Fruit fly (Drosophila melanogaster) whole organism, prepupa: Measurements from ENCODE around the gene RpS4.
A peak's percentile ranks its signal among the peaks of the same experiment; 100 is the strongest.

Experiments used
- CG10631 ChIP-seq: fragments of 200-800 bp; sonication (Bioruptor generic); optimal IDR thresholded peaks from 2 replicates; lab custom pipeline; 2016; ENCODE audit warnings: missing biosample characterization, missing genetic modification characterization
- CG10669 ChIP-seq: fragments of 200-800 bp; sonication (Bioruptor generic); optimal IDR thresholded peaks from 3 replicates; lab custom pipeline; 2018; ENCODE audit warnings: missing biosample characterization, mild to moderate bottlenecking, missing genetic modification characterization, moderate library complexity
- CG11294 ChIP-seq: fragments of 200-800 bp; sonication (Bioruptor generic); IDR thresholded peaks from 2 replicates; pipeline ENCODE4 v1.3.6; 2022; ENCODE audit warnings: missing biosample characterization, missing genetic modification characterization
- CG11762 ChIP-seq: fragments of 200-800 bp; sonication (Bioruptor generic); optimal IDR thresholded peaks from 3 replicates; lab custom pipeline; 2016; ENCODE audit warnings: missing biosample characterization, missing genetic modification characterization; ENCODE audit not compliant: insufficient read depth
- CG15336 ChIP-seq: fragments of 200-800 bp; sonication (Bioruptor generic); IDR thresholded peaks from 2 replicates; pipeline ENCODE4 v1.3.6; 2022; ENCODE audit warnings: missing biosample characterization, missing genetic modification characterization
- CG16779 ChIP-seq: fragments of 200-800 bp; sonication (Bioruptor generic); optimal IDR thresholded peaks from 3 replicates; lab custom pipeline; 2017; ENCODE audit warnings: missing biosample characterization, mild to moderate bottlenecking, missing genetic modification characterization
- CG3032 ChIP-seq: fragments of 200-800 bp; optimal IDR thresholded peaks from 2 replicates; lab custom pipeline; 2019; ENCODE audit warnings: missing biosample characterization, mild to moderate bottlenecking, missing genetic modification characterization, moderate library complexity
- CG31627 ChIP-seq: fragments of 200-800 bp; sonication (Bioruptor generic); optimal IDR thresholded peaks from 3 replicates; lab custom pipeline; 2016; ENCODE audit warnings: missing biosample characterization, missing genetic modification characterization
- CG32006 ChIP-seq: fragments of 200-800 bp; sonication (Bioruptor generic); optimal IDR thresholded peaks from 3 replicates; lab custom pipeline; 2017; ENCODE audit warnings: missing biosample characterization, mild to moderate bottlenecking, missing genetic modification characterization
- CG34406 ChIP-seq: fragments of 200-800 bp; sonication (Bioruptor generic); optimal IDR thresholded peaks from 3 replicates; lab custom pipeline; 2016; ENCODE audit warnings: missing biosample characterization, missing genetic modification characterization
- CG4318 ChIP-seq: fragments of 200-800 bp; sonication (Bioruptor generic); optimal IDR thresholded peaks from 3 replicates; lab custom pipeline; 2017; ENCODE audit warnings: missing biosample characterization, mild to moderate bottlenecking, missing genetic modification characterization
- CG6163 ChIP-seq: fragments of 200-800 bp; sonication (Bioruptor generic); IDR thresholded peaks from 3 replicates; pipeline ENCODE4 v1.3.6; 2022; ENCODE audit warnings: missing biosample characterization, missing genetic modification characterization
- CG6792 ChIP-seq: fragments of 200-800 bp; sonication (Bioruptor generic); optimal IDR thresholded peaks from 3 replicates; lab custom pipeline; 2016; ENCODE audit warnings: missing biosample characterization, missing genetic modification characterization
- CG6808 ChIP-seq: fragments of 200-800 bp; sonication (Bioruptor generic); optimal IDR thresholded peaks from 3 replicates; lab custom pipeline; 2017; ENCODE audit warnings: missing biosample characterization, missing genetic modification characterization, mild to moderate bottlenecking, moderate library complexity, missing genetic modification reagents
- CG6854 ChIP-seq: fragments of 200-800 bp; sonication (Bioruptor generic); optimal IDR thresholded peaks from 2 replicates; lab custom pipeline; 2017; ENCODE audit warnings: missing biosample characterization, mild to moderate bottlenecking, missing genetic modification characterization
- CG7368 ChIP-seq: fragments of 200-800 bp; sonication (Bioruptor generic); optimal IDR thresholded peaks from 3 replicates; lab custom pipeline; 2016; ENCODE audit warnings: missing biosample characterization, missing genetic modification characterization
- CG8319 ChIP-seq: fragments of 200-800 bp; sonication (Bioruptor generic); optimal IDR thresholded peaks from 3 replicates; lab custom pipeline; 2016; ENCODE audit warnings: missing biosample characterization, missing genetic modification characterization
- CG8632 ChIP-seq: fragments of 200-800 bp; sonication (Bioruptor generic); optimal IDR thresholded peaks from 3 replicates; lab custom pipeline; 2016; ENCODE audit warnings: missing biosample characterization, missing genetic modification characterization
- CG9139 ChIP-seq: fragments of 200-800 bp; sonication (Bioruptor generic); optimal IDR thresholded peaks from 3 replicates; lab custom pipeline; 2017; ENCODE audit warnings: missing biosample characterization, mild to moderate bottlenecking, missing genetic modification characterization
- Eip78C ChIP-seq: fragments of 200-800 bp; sonication (Bioruptor generic); peaks from one replicate; lab custom pipeline; 2016; ENCODE audit warnings: missing biosample characterization, missing genetic modification characterization
- Eip93F ChIP-seq: fragments of 200-800 bp; sonication (Bioruptor generic); optimal IDR thresholded peaks from 2 replicates; lab custom pipeline; 2016; ENCODE audit warnings: missing biosample characterization, mild to moderate bottlenecking, missing genetic modification characterization
- Ets96B ChIP-seq: fragments of 200-800 bp; optimal IDR thresholded peaks from 2 replicates; lab custom pipeline; 2019; ENCODE audit warnings: missing biosample characterization, mild to moderate bottlenecking, missing genetic modification characterization, moderate library complexity
- Gug ChIP-seq: fragments of 200-800 bp; sonication (Bioruptor generic); IDR thresholded peaks from 2 replicates; pipeline ENCODE4 v1.3.6; 2022; ENCODE audit warnings: missing biosample characterization, missing genetic modification characterization
- Hr39 ChIP-seq: fragments of 200-800 bp; sonication (Bioruptor generic); optimal IDR thresholded peaks from 2 replicates; lab custom pipeline; 2016; ENCODE audit warnings: missing biosample characterization, missing genetic modification characterization
- Hr4 ChIP-seq: fragments of 200-800 bp; sonication (Bioruptor generic); optimal IDR thresholded peaks from 3 replicates; lab custom pipeline; 2016; ENCODE audit warnings: missing biosample characterization, missing genetic modification characterization
- Lpt ChIP-seq: fragments of 200-800 bp; sonication (Bioruptor generic); optimal IDR thresholded peaks from 3 replicates; lab custom pipeline; 2016; ENCODE audit warnings: missing biosample characterization, missing genetic modification characterization
- Smox ChIP-seq: fragments of 200-800 bp; sonication (Bioruptor generic); optimal IDR thresholded peaks from 3 replicates; lab custom pipeline; 2016; ENCODE audit warnings: missing biosample characterization, missing genetic modification characterization
- Sox102F ChIP-seq: fragments of 200-800 bp; sonication (Bioruptor generic); optimal IDR thresholded peaks from 2 replicates; lab custom pipeline; 2016; ENCODE audit warnings: missing biosample characterization, mild to moderate bottlenecking, missing genetic modification characterization
- Sox14 ChIP-seq: fragments of 200-800 bp; sonication (Bioruptor generic); optimal IDR thresholded peaks from 3 replicates; lab custom pipeline; 2016; ENCODE audit warnings: missing biosample characterization, missing genetic modification characterization
- Sox15 ChIP-seq: fragments of 200-800 bp; sonication (Bioruptor generic); optimal IDR thresholded peaks from 3 replicates; lab custom pipeline; 2016; ENCODE audit warnings: missing biosample characterization, missing genetic modification characterization
- achi ChIP-seq: fragments of 200-800 bp; sonication (Bioruptor generic); optimal IDR thresholded peaks from 3 replicates; lab custom pipeline; 2016; ENCODE audit warnings: missing biosample characterization, missing genetic modification characterization
- acj6 ChIP-seq: fragments of 200-800 bp; sonication (Bioruptor generic); optimal IDR thresholded peaks from 3 replicates; lab custom pipeline; 2016; ENCODE audit warnings: missing biosample characterization, missing genetic modification characterization
- dac ChIP-seq: fragments of 200-800 bp; sonication (Bioruptor generic); optimal IDR thresholded peaks from 2 replicates; lab custom pipeline; 2017; ENCODE audit warnings: missing biosample characterization, mild to moderate bottlenecking, missing genetic modification characterization
- dsx ChIP-seq: fragments of 200-800 bp; optimal IDR thresholded peaks from 3 replicates; lab custom pipeline; 2019; ENCODE audit warnings: missing biosample characterization, mild to moderate bottlenecking, missing genetic modification characterization, moderate library complexity; ENCODE audit not compliant: poor library complexity, severe bottlenecking
- esn ChIP-seq: fragments of 200-800 bp; sonication (Bioruptor generic); optimal IDR thresholded peaks from 2 replicates; lab custom pipeline; 2016; ENCODE audit warnings: missing biosample characterization, mild to moderate bottlenecking, missing genetic modification characterization, moderate library complexity
- fd59A ChIP-seq: fragments of 200-800 bp; sonication (Bioruptor generic); optimal IDR thresholded peaks from 2 replicates; lab custom pipeline; 2017; ENCODE audit warnings: missing biosample characterization, mild to moderate bottlenecking, missing genetic modification characterization, missing genetic modification reagents
- fd85E ChIP-seq: fragments of 200-800 bp; sonication (Bioruptor generic); optimal IDR thresholded peaks from 3 replicates; lab custom pipeline; 2016; ENCODE audit warnings: missing biosample characterization, missing genetic modification characterization
- lz ChIP-seq: fragments of 200-800 bp; sonication (Bioruptor generic); optimal IDR thresholded peaks from 3 replicates; lab custom pipeline; 2016; ENCODE audit warnings: missing biosample characterization, missing genetic modification characterization
- net ChIP-seq: fragments of 200-800 bp; sonication (Bioruptor generic); optimal IDR thresholded peaks from 3 replicates; lab custom pipeline; 2016; ENCODE audit warnings: missing biosample characterization, missing genetic modification characterization
- pdm3 ChIP-seq: fragments of 200-800 bp; sonication (Bioruptor generic); optimal IDR thresholded peaks from 3 replicates; lab custom pipeline; 2016; ENCODE audit warnings: missing biosample characterization, missing genetic modification characterization
- salr ChIP-seq, 2 experiments: fragments of 200-800 bp; sonication (Bioruptor generic); optimal IDR thresholded peaks; 3 replicates each; lab custom pipeline; 2016 to 2018; ENCODE audit warnings: missing biosample characterization in 2 of 2, missing genetic modification characterization in 2 of 2, mild to moderate bottlenecking in 1 of 2
- spab ChIP-seq: fragments of 200-800 bp; sonication (Bioruptor generic); optimal IDR thresholded peaks from 2 replicates; lab custom pipeline; 2017; ENCODE audit warnings: missing biosample characterization, mild to moderate bottlenecking, missing genetic modification characterization, missing genetic modification reagents
- ss ChIP-seq, 2 experiments: fragments of 200-800 bp; sonication (Bioruptor generic); optimal IDR thresholded peaks; 2 replicates in 1 of 2; 3 replicates in 1 of 2; lab custom pipeline; 2017 to 2018; ENCODE audit warnings: mild to moderate bottlenecking in 2 of 2, missing biosample characterization in 2 of 2, missing genetic modification characterization in 2 of 2, moderate library complexity in 1 of 2
- svp ChIP-seq: fragments of 200-800 bp; sonication (Bioruptor generic); peaks from one replicate; lab custom pipeline; 2016; ENCODE audit warnings: missing biosample characterization, missing genetic modification characterization
- topi ChIP-seq: fragments of 200-800 bp; sonication (Bioruptor generic); optimal IDR thresholded peaks from 3 replicates; lab custom pipeline; 2016; ENCODE audit warnings: missing biosample characterization, missing genetic modification characterization

RpS4 gene

DNA sequence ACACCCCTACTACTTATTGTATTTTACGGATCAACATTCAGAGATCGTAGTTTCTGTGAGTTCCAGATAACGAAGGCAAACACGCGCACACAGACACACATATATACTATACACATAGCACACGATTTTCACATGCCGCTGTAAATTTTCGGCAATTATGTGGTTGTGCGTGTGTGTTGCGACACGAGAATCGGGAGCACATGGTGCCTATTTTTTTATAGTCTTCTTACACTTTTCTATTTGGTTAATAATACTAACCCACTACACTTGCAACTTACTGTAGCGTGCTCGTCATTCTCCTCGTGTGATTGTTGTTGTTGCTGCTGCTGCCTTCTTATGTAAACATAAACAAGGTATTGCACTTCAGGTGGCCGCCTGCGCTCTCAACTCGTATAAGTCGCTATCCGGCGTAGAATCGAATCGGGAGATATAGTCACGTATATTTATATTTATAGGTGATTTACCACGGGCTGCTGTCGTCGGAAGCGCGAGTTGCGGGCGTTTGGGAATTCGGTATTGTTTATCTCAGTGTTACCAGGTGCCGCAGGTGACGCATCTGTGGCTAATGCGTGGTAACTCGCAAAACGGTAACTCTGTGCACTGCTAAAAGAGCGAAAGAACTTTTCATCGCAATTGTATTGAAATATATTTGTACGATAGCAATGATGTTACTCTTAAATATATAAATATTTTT is 19.2 kb upstream of the RpS4 start, which contains the start of gene Adk2 (continued):
- no peak for TF ChIP-seq CG4318 (GFP tag; lab: Kevin White, UChicago)
- no peak for TF ChIP-seq ss (GFP tag; optimal IDR thresholded peaks at IDR 0.05; lab: Kevin White, UChicago)
- no peak for TF ChIP-seq acj6 (GFP tag; lab: Kevin White, UChicago)
- no peak for TF ChIP-seq achi (GFP tag; lab: Kevin White, UChicago)
- TF ChIP-seq salr (GFP tag; optimal IDR thresholded peaks at IDR 0.05; lab: Kevin White, UChicago): no peak
- TF ChIP-seq net (GFP tag; lab: Kevin White, UChicago): no peak
- no peak for TF ChIP-seq CG8632 (GFP tag; lab: Kevin White, UChicago)
- no peak for TF ChIP-seq CG11762 (GFP tag; lab: Kevin White, UChicago)
- TF ChIP-seq dac (GFP tag; lab: Kevin White, UChicago): no peak
- TF ChIP-seq CG6163: peak; percentile 52
- TF ChIP-seq CG8319 (GFP tag; lab: Kevin White, UChicago): no peak
- no peak for TF ChIP-seq Hr4 (GFP tag; lab: Kevin White, UChicago)
- TF ChIP-seq CG6808: no peak
- no peak for TF ChIP-seq fd85E (GFP tag; lab: Kevin White, UChicago)
- no peak for TF ChIP-seq CG6792 (GFP tag; lab: Kevin White, UChicago)

DNA sequence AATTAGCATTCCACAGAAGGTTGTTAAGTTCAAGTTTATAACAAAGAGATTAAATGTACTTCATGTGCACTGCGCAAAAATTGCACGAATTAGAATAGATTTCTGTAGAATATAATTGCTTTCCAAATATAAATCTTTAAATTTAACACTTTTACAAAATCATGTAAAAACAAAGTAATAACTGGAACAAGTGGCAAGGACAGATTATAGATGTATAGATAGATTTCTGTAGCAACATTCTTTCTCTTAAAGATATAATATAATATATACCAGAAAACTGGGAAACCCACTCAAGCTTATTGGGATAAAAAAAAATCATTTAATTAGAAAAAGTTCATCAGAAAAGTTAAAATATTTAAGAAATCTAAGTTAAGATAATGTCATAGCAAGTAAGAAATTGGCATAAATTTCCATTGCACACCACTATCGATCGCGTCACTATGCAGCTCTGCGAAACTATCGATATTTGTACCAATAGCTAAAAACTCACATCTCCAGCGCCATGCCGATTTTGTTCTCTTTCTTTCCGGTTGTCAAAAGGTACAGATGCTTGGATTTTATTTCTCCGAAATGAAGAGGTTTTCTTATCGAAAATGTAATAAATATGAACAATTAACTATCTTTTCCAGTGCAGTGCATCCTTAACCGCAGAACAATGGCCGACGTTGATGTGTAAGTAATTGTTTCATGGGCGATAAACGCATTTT is 18.5 kb upstream of the RpS4 start, which contains the start of gene RpS12:
TSS of gene RpS12 (plus strand) at position 499 of the 707 bp plus-strand sequence.
- TF ChIP-seq CG6808 (peak; percentile 38), Hr4 (GFP tag; lab: Kevin White, UChicago) (peak; percentile 53), Sox15 (peak; percentile 21), fd85E (GFP tag; lab: Kevin White, UChicago) (peak; percentile 79), Ets96B (tag; lab: Kevin White, UChicago) (peak; percentile 22), CG3032 (peak; percentile 36), CG6792 (GFP tag; lab: Kevin White, UChicago) (peak; percentile 47), dsx (no peak), CG9139 (GFP tag; lab: Kevin White, UChicago) (peak; percentile 63), topi (peak; percentile 56), net (GFP tag; lab: Kevin White, UChicago) (peak; percentile 79), Smox (GFP tag; lab: Kevin White, UChicago) (peak; percentile 43), Hr39 (GFP tag; lab: Kevin White, UChicago) (peak; percentile 75), Sox14 (GFP tag; lab: Kevin White, UChicago) (peak; percentile 54), Sox102F (peak; percentile 68), Eip78C (GFP tag; lab: Kevin White, UChicago) (peak; percentile 81), Gug (GFP tag; lab: Robert Waterston, UW) (no peak; the same call in 1 of the 2 replicates), CG34406 (GFP tag; lab: Kevin White, UChicago) (peak; percentile 63), CG32006 (GFP tag; lab: Kevin White, UChicago) (peak; percentile 48), CG6163 (peak; percentile 74), CG31627 (GFP tag; lab: Kevin White, UChicago) (peak; percentile 77), spab (GFP tag; lab: Kevin White, UChicago) (peak; percentile 26), CG16779 (tag; lab: Kevin White, UChicago) (peak; percentile 12), CG10631 (peak; percentile 69), fd59A (GFP tag; lab: Kevin White, UChicago) (peak; percentile 7), CG8632 (GFP tag; lab: Kevin White, UChicago) (peak; percentile 59), CG7368 (GFP tag; lab: Kevin White, UChicago) (peak; percentile 46), CG11762 (GFP tag; lab: Kevin White, UChicago) (peak; percentile 35), esn (GFP tag; lab: Kevin White, UChicago) (peak; percentile 78), lz (GFP tag; lab: Kevin White, UChicago) (peak; percentile 79), CG6854 (GFP tag; lab: Kevin White, UChicago) (peak; percentile 90), pdm3 (GFP tag; lab: Kevin White, UChicago) (peak; percentile 63), Eip93F (GFP tag; lab: Kevin White, UChicago) (no peak), CG11294 (GFP tag; lab: Robert Waterston, UW) (0 out of 2 replicates have a peak, but pooled peaks have one; percentile 6), CG8319 (GFP tag; lab: Kevin White, UChicago) (peak; percentile 44), CG15336 (no peak), achi (GFP tag; lab: Kevin White, UChicago) (peak; percentile 94), svp (GFP tag; lab: Kevin White, UChicago) (peak; percentile 65), Lpt (GFP tag; lab: Kevin White, UChicago) (no peak), CG10669 (GFP tag; lab: Kevin White, UChicago) (peak; percentile 40)
